Worm (Caenorhabditis elegans) whole organism, midembryonic: ENCODE measurements around the gene srh-149.
"Not testable (repeated sequence)": the region's sequence is repeated elsewhere in the genome, so short reads cannot be mapped to it uniquely, and the experiment has no call there.

Source experiments
- T22C8.4 ChIP-seq: fragments of 200-800 bp; sonication (Bioruptor generic); IDR thresholded peaks from 2 replicates; pipeline ENCODE4 v1.3.6; 2022; ENCODE audit warnings: missing genetic modification characterization, missing compliant biosample characterization
- cog-1 ChIP-seq: sonication (generic microtip); optimal IDR thresholded peaks from 2 replicates; lab custom pipeline; 2016; ENCODE audit warnings: missing genetic modification characterization, missing compliant biosample characterization
- flt-1 ChIP-seq: fragments of 200-800 bp; sonication (Bioruptor generic); IDR thresholded peaks from 2 replicates; pipeline ENCODE4 v1.3.6; 2022; ENCODE audit warnings: missing genetic modification characterization, missing compliant biosample characterization
- klf-2 ChIP-seq: fragments of 200-800 bp; sonication (Bioruptor generic); conservative IDR thresholded peaks from 2 replicates; pipeline ENCODE4 v1.3.6; 2022; ENCODE audit warnings: missing genetic modification reagents, missing genetic modification characterization, missing compliant biosample characterization
- med-1 ChIP-seq: sonication (generic microtip); optimal IDR thresholded peaks from 2 replicates; lab custom pipeline; 2017; ENCODE audit warnings: missing genetic modification characterization, mild to moderate bottlenecking, missing compliant biosample characterization, antibody characterized with exemption, missing genetic modification reagents; ENCODE audit not compliant: insufficient read depth
- ref-1 ChIP-seq: fragments of 200-800 bp; sonication (Bioruptor generic); conservative IDR thresholded peaks from 2 replicates; pipeline ENCODE4 v1.3.6; 2022; ENCODE audit warnings: missing genetic modification reagents, missing genetic modification characterization, missing compliant biosample characterization
- tab-1 ChIP-seq: fragments of 200-800 bp; sonication (Bioruptor generic); IDR thresholded peaks from 2 replicates; pipeline ENCODE4 v1.3.6; 2022; ENCODE audit warnings: missing genetic modification characterization, missing compliant biosample characterization
- ztf-23 ChIP-seq: fragments of 200-800 bp; sonication (Bioruptor generic); IDR thresholded peaks from 2 replicates; pipeline ENCODE4 v1.3.6; 2022; ENCODE audit warnings: missing genetic modification reagents, missing genetic modification characterization, missing compliant biosample characterization
- ztf-29 ChIP-seq: fragments of 200-800 bp; sonication (Bioruptor generic); IDR thresholded peaks from 2 replicates; pipeline ENCODE4 v1.3.6; 2022; ENCODE audit warnings: missing genetic modification reagents, missing genetic modification characterization, missing compliant biosample characterization

The srh-149 gene

DNA sequence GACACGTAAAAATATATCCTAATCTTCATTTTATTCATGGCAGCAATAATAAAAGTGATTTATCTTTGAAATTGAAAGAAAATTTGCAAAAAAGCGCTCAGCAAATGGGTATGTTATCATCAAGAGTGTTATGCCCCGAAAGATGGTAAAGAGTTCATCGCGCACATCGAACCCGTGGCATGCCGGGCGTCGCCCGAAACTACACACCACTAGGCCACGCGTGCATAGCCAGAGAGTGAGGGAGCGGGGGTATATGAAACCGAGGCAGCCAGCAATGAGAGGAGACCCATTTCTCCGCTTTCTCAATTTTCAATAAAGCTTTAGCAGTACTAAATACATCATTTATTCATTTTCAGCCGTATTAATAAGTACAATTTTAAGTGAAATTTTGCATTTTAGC lies 32.8 kb upstream of the srh-149 start:
- peak; percentile 99 for TF ChIP-seq klf-2 (GFP tag; lab: Robert Waterston, UW)
- TF ChIP-seq cog-1 (tag; lab: Kevin White, UChicago): peak; percentile 96
- peak; percentile 100 for TF ChIP-seq ztf-29
- TF ChIP-seq T22C8.4 (GFP tag; lab: Robert Waterston, UW): peak; percentile 99
- peak; percentile 91 for TF ChIP-seq med-1 (GFP tag; lab: Kevin White, UChicago)
- TF ChIP-seq ztf-23: peak; percentile 99
- TF ChIP-seq flt-1 (GFP tag; lab: Robert Waterston, UW): peak; percentile 99
- peak; percentile 100 for TF ChIP-seq tab-1
- peak; percentile 100 for TF ChIP-seq ref-1 (GFP tag; lab: Robert Waterston, UW)

DNA sequence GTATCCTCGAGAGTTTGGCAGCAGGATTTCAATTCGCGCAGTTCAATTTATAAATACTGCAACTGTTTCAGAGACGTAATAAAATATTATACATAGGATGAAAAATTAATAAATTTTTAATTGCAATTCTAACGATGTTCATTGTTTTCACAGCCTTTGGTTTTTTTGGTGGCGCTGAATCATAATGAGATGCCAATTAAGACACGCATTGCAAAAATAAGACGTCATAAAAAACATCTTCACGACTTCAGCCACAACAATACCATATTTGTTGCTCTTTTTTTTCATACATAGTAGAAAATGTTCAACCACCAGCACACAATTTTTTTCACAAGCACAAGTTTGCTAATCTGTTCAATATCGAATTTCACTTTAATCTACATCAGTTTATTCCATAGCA lies 31.3 kb upstream of the srh-149 start, which contains the start of gene str-56:
Gene str-56 (plus strand): TSS at position 301 of the 400 bp plus-strand sequence.
- TF ChIP-seq T22C8.4 (GFP tag; lab: Robert Waterston, UW) (no peak), ref-1 (GFP tag; lab: Robert Waterston, UW) (no peak), cog-1 (tag; lab: Kevin White, UChicago) (no peak), klf-2 (GFP tag; lab: Robert Waterston, UW) (no peak), ztf-23 (no peak), flt-1 (GFP tag; lab: Robert Waterston, UW) (no peak), med-1 (GFP tag; lab: Kevin White, UChicago) (no peak), ztf-29 (no peak), tab-1 (no peak)

DNA sequence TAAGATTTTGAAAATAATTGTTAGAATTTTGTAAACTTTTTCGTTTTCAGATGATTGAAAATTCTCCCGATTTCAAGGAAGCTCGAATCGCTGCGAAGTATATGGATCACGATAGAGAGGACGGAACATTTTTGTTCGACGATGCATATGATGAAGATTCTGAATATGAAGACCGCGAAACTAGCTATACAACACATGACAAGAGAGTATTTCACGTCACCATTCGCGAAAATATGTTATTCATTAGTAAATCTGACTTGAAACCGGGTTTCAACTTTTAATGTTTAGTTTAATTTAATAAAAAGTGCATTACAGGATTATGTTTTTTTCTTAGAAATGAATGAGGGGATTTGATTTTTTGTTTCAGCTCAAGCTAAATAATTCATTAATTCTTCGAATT lies 29.4 kb upstream of the srh-149 start, which contains the start of gene str-57:
Gene str-57 (plus strand): TSS at position 301 of the 400 bp plus-strand sequence.
- TF ChIP-seq flt-1 (GFP tag; lab: Robert Waterston, UW): no peak
- no peak for TF ChIP-seq klf-2 (GFP tag; lab: Robert Waterston, UW)
- TF ChIP-seq ztf-29: no peak
- no peak for TF ChIP-seq tab-1
- TF ChIP-seq cog-1 (tag; lab: Kevin White, UChicago): no peak
- TF ChIP-seq ztf-23: no peak
- TF ChIP-seq T22C8.4 (GFP tag; lab: Robert Waterston, UW): no peak
- TF ChIP-seq ref-1 (GFP tag; lab: Robert Waterston, UW): no peak
- no peak for TF ChIP-seq med-1 (GFP tag; lab: Kevin White, UChicago)

DNA sequence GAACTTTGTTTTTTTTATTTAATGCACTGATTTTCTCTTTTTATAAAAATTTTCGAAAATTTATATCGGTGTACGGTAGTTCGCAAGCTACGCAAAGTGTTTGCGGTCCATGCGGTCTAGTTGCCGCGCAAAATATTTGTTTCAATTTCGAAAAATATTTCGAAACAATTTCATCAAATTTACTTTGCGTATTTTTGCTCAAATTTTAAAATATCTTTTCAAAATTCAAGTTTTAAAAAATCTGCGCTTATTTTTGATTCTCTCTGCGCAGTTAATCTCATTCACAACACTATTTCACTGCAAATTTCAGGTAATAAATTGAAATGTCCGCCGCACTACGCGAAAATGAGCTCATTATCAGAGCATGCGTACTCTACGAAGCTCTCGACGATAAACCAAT lies 26.4 kb upstream of the srh-149 start, which contains the start of gene fbxa-197:
Gene fbxa-197 (plus strand): TSS at position 301 of the 400 bp plus-strand sequence.
- no peak for TF ChIP-seq ztf-23
- TF ChIP-seq ztf-29: no peak
- no peak for TF ChIP-seq klf-2 (GFP tag; lab: Robert Waterston, UW)
- TF ChIP-seq cog-1 (tag; lab: Kevin White, UChicago): no peak
- TF ChIP-seq ref-1 (GFP tag; lab: Robert Waterston, UW): no peak
- no peak for TF ChIP-seq T22C8.4 (GFP tag; lab: Robert Waterston, UW)
- TF ChIP-seq flt-1 (GFP tag; lab: Robert Waterston, UW): no peak
- TF ChIP-seq med-1 (GFP tag; lab: Kevin White, UChicago): no peak
- no peak for TF ChIP-seq tab-1

DNA sequence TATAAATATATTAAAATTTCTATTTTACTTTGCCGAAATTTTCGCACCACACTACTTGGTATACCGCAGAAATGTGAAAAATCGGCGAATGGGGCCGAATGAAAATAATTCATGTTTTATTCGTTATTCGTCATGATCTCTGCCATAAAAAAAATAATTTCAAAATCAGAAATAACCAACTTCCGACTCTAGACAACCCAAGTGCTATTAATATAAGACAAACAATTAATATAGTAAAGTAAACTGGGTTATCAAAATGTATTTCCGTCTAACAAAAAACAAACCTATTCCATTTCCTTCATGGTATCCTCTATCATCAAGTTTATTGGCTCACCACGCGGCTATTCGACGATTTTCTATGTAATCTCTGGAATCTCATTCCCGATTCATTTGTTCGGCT lies 24.8 kb upstream of the srh-149 start, which contains the start of gene srh-293:
Gene srh-293 (plus strand): TSS at position 301 of the 400 bp plus-strand sequence.
- TF ChIP-seq klf-2 (GFP tag; lab: Robert Waterston, UW) (no peak), cog-1 (tag; lab: Kevin White, UChicago) (no peak), ztf-23 (no peak)

DNA sequence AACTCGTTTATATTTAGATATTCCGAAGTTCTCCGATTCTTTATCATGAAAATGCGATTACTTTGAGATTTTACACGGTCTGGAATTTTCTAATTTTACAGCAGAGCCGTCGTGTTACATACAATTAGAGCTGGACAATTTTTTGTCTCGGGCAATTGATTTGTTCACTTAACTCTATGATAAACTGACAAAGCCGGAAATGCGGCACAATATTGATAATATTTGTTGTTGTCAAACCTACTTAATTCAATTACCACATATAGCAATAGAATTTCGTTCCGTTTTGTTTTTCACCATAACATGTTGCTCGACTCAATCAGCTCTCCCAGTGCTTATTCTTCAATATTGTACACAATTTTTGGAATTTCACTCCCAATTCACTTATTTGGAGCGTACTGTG lies 22.0 kb upstream of the srh-149 start, which contains the start of gene srh-299:
Gene srh-299 (plus strand): TSS at position 301 of the 400 bp plus-strand sequence.
- TF ChIP-seq tab-1: no peak
- TF ChIP-seq cog-1 (tag; lab: Kevin White, UChicago): no peak
- TF ChIP-seq med-1 (GFP tag; lab: Kevin White, UChicago): no peak
- no peak for TF ChIP-seq ztf-29
- no peak for TF ChIP-seq klf-2 (GFP tag; lab: Robert Waterston, UW)
- no peak for TF ChIP-seq ztf-23
- no peak for TF ChIP-seq ref-1 (GFP tag; lab: Robert Waterston, UW)
- no peak for TF ChIP-seq T22C8.4 (GFP tag; lab: Robert Waterston, UW)
- no peak for TF ChIP-seq flt-1 (GFP tag; lab: Robert Waterston, UW)

DNA sequence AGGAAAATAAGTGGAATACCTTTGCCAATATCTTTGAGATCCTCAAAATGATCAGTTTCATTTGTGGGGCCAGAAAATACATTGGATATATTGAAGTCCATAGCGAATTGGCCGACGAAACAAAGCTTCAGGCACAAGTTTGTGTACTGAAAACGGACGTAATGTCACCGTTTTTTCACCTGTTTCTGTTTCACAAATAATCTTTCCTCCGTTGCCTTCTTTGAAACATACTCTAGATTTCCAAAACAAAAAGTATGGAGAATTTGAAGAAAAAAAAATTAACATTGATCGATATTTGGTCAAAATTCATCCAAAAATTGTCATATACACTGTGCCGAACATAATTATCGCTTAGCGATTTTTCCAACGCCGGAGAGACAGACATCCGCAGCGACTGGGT lies 21.6 kb upstream of the srh-149 start, which contains the start of gene srz-12:
Gene srz-12 (minus strand): TSS at position 101 of the 400 bp plus-strand sequence.
- TF ChIP-seq ztf-29 (no peak), flt-1 (GFP tag; lab: Robert Waterston, UW) (no peak), cog-1 (tag; lab: Kevin White, UChicago) (no peak), med-1 (GFP tag; lab: Kevin White, UChicago) (no peak)

DNA sequence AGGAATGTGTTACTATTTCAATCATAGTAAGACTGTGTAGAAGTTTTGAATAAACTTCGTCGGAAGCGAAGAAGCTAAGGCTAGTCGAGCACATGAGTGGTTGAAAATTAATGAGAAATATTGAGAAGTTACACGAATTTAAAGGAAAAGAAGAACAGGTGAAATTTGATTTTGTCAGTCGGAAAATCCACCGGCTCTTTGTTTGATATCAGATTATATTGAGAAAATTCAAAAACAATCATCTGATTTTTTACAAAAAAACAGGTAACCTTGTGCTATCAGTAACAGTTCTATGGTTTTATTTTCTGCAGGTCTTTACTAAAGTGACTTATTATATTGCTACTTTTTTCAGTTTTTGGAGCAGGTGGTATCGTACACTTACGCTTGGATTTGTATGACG lies 17.3 kb upstream of the srh-149 start, which contains the start of gene srh-148:
Gene srh-148 (minus strand): TSS at position 101 of the 400 bp plus-strand sequence.
- no peak for TF ChIP-seq klf-2 (GFP tag; lab: Robert Waterston, UW)
- no peak for TF ChIP-seq flt-1 (GFP tag; lab: Robert Waterston, UW)
- no peak for TF ChIP-seq ref-1 (GFP tag; lab: Robert Waterston, UW)
- no peak for TF ChIP-seq med-1 (GFP tag; lab: Kevin White, UChicago)
- TF ChIP-seq ztf-29: no peak
- no peak for TF ChIP-seq ztf-23
- no peak for TF ChIP-seq tab-1
- no peak for TF ChIP-seq T22C8.4 (GFP tag; lab: Robert Waterston, UW)
- TF ChIP-seq cog-1 (tag; lab: Kevin White, UChicago): no peak

DNA sequence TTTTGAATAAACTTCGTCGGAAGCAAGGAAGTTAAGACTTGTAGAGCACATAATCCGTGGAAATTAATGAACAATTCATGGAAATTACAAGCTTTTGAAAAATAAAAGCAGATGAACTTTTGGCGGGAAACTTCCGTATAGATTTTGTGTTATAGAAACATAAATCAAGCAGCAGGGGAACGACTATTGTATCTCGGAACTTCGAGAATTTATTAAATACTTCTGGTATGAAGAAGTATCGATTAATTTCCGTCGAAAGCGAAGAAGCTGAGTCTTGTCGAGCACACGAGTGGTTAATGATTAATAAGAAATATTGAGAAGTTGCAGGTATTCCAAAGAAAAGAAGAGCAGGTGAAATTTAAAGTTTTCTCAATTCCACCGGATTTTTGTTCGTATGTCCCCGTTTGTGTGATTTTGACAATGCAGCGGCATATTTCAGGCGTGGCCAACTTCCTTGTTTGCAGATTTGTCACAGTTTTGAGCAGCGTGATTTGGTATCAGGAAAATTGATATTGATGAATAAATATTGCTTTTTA lies 9.3 kb upstream of the srh-149 start, which contains the start of gene srh-147:
Gene srh-147 (minus strand): TSS at position 51 of the 536 bp plus-strand sequence.
- not testable (repeated sequence) for TF ChIP-seq ztf-29; cog-1 (tag; lab: Kevin White, UChicago); flt-1 (GFP tag; lab: Robert Waterston, UW)
